Worm (Caenorhabditis elegans): ENCODE data around the gene arrd-24.

arrd-24 gene

DNA sequence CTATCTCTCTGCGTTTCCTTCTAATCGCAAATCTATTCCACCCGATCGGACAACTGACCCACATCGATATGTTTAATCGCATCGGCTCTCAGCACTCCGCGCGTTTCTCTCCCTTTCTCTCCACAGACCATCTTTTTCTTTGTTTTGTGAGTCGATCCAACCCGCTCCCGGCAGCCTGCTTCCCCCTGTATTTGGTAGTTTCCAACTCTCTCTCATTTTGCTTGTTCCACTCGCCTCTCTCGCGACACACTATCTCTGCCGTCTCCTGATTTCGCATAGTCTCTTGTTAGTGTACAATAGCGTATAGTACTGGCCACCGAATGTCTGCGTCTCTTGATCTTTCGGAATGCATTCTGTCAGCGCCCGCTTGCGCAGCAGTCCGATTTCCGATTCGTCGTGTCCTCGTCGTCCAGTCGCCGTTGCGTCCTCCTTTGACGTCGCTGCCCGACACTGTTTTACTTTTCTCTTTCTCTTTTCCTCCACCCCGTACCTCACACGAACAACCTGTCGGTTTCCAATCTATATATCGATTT, 29.6 kb downstream of the arrd-24 start:
- peak; percentile 53 for TF ChIP-seq nfya-1 (tag; optimal IDR thresholded peaks at IDR 0.05)
- TF ChIP-seq ceh-31 (tag; optimal IDR thresholded peaks at IDR 0.05), result peak; percentile 66
- TF ChIP-seq dve-1 (tag; optimal IDR thresholded peaks at IDR 0.05), result no peak
- TF ChIP-seq ref-2 (tag; optimal IDR thresholded peaks at IDR 0.05), result peak; percentile 70
- no peak for TF ChIP-seq ceh-19 (GFP tag; optimal IDR thresholded peaks at IDR 0.05)
- no peak for TF ChIP-seq lim-6 (tag; optimal IDR thresholded peaks at IDR 0.05)
- TF ChIP-seq K02D7.2 (tag; optimal IDR thresholded peaks at IDR 0.05), result no peak
- no peak for TF ChIP-seq lin-11 (tag; optimal IDR thresholded peaks at IDR 0.05)
- peak; percentile 56 for TF ChIP-seq ceh-34 (tag; optimal IDR thresholded peaks at IDR 0.05)
- no peak for TF ChIP-seq ceh-14 (tag; optimal IDR thresholded peaks at IDR 0.05)
- no peak for TF ChIP-seq nhr-232 (tag; optimal IDR thresholded peaks at IDR 0.05)
- TF ChIP-seq rnt-1 (tag; optimal IDR thresholded peaks at IDR 0.05), result peak; percentile 3
- TF ChIP-seq ceh-2 (tag; optimal IDR thresholded peaks at IDR 0.05), result peak; percentile 40
- peak; percentile 14 for TF ChIP-seq C08G9.2 (tag; optimal IDR thresholded peaks at IDR 0.05)
- peak; percentile 60 for TF ChIP-seq tbx-2 (tag; optimal IDR thresholded peaks at IDR 0.05)
- no peak for TF ChIP-seq tbx-7 (tag; optimal IDR thresholded peaks at IDR 0.05)
- TF ChIP-seq npax-4 (tag; optimal IDR thresholded peaks at IDR 0.05), result no peak
- no peak for TF ChIP-seq unc-86 (tag; optimal IDR thresholded peaks at IDR 0.05)
- TF ChIP-seq pat-9 (tag; optimal IDR thresholded peaks at IDR 0.05), result no peak
- TF ChIP-seq ceh-18 (tag; optimal IDR thresholded peaks at IDR 0.05), result peak; percentile 28
- no peak for TF ChIP-seq fkh-10 (GFP tag; optimal IDR thresholded peaks at IDR 0.05)
- peak; percentile 5 for TF ChIP-seq madf-2 (tag; optimal IDR thresholded peaks at IDR 0.05)
- no peak for TF ChIP-seq odd-2 (tag; optimal IDR thresholded peaks at IDR 0.05)
- TF ChIP-seq sox-2 (GFP tag; IDR thresholded peaks at IDR 0.05), result peak; percentile 28
- no peak for TF ChIP-seq ceh-9 (tag; optimal IDR thresholded peaks at IDR 0.05)
- no peak for TF ChIP-seq pha-4 (tag; optimal IDR thresholded peaks at IDR 0.05)
- no peak for TF ChIP-seq ceh-45 (GFP tag; IDR thresholded peaks at IDR 0.05)
- TF ChIP-seq ceh-24 (tag; optimal IDR thresholded peaks at IDR 0.05), result no peak
- TF ChIP-seq ttx-3 (tag; optimal IDR thresholded peaks at IDR 0.05), result no peak
- no peak for TF ChIP-seq elt-4 (tag; optimal IDR thresholded peaks at IDR 0.05)
- no peak for TF ChIP-seq elt-2 (tag; optimal IDR thresholded peaks at IDR 0.05)
- no peak for TF ChIP-seq ztf-16 (tag; optimal IDR thresholded peaks at IDR 0.05)
- TF ChIP-seq nhr-11 (tag; optimal IDR thresholded peaks at IDR 0.05), result no peak
- TF ChIP-seq F13H6.1 (tag; optimal IDR thresholded peaks at IDR 0.05), result peak; percentile 68
- TF ChIP-seq eyg-1 (tag; optimal IDR thresholded peaks at IDR 0.05), result peak; percentile 14
- no peak for TF ChIP-seq fkh-6 (tag; optimal IDR thresholded peaks at IDR 0.05)
- TF ChIP-seq C38D4.7 (GFP tag; optimal IDR thresholded peaks at IDR 0.05), result no peak
- no peak for TF ChIP-seq unc-42 (tag; optimal IDR thresholded peaks at IDR 0.05)
- TF ChIP-seq sox-4 (tag; optimal IDR thresholded peaks at IDR 0.05), result no peak
- TF ChIP-seq hlh-6 (tag; optimal IDR thresholded peaks at IDR 0.05), result no peak
- peak; percentile 44 for TF ChIP-seq hlh-30 (tag; optimal IDR thresholded peaks at IDR 0.05; ENCODE audit: insufficient read depth)
- TF ChIP-seq hlh-8 (tag; optimal IDR thresholded peaks at IDR 0.05), result no peak
- TF ChIP-seq fax-1 (tag; optimal IDR thresholded peaks at IDR 0.05), result no peak
- no peak for TF ChIP-seq pros-1 (tag; optimal IDR thresholded peaks at IDR 0.05)
- TF ChIP-seq hlh-13 (GFP tag; optimal IDR thresholded peaks at IDR 0.05), result no peak
- TF ChIP-seq syd-9 (tag; optimal IDR thresholded peaks at IDR 0.05), result peak; percentile 26
- TF ChIP-seq che-1 (tag; optimal IDR thresholded peaks at IDR 0.05), result no peak
- no peak for TF ChIP-seq ahr-1 (tag; optimal IDR thresholded peaks at IDR 0.05)
- no peak for TF ChIP-seq mec-3 (tag; optimal IDR thresholded peaks at IDR 0.05; ENCODE audit: borderline replicate concordance)
- no peak for TF ChIP-seq K09A11.1 (tag; optimal IDR thresholded peaks at IDR 0.05; ENCODE audit: insufficient read depth)
- TF ChIP-seq ets-4 (tag; optimal IDR thresholded peaks at IDR 0.05), result no peak
- peak; percentile 2 for TF ChIP-seq ceh-6 (GFP tag; optimal IDR thresholded peaks at IDR 0.05)
- TF ChIP-seq sdc-2 (tag; optimal IDR thresholded peaks at IDR 0.05), result peak; percentile 39
